Worm (Caenorhabditis elegans) whole organism, L4/young adult: ENCODE data around the gene srg-45.

Source experiments
- W03F9.2 ChIP-seq: fragments of 150-350 bp; optimal IDR thresholded peaks from 2 replicates; lab custom pipeline; 2014; ENCODE audit warnings: missing biosample characterization, missing genetic modification characterization
- dao-5 ChIP-seq: sonication (generic microtip); optimal IDR thresholded peaks from 2 replicates; lab custom pipeline; 2016; ENCODE audit warnings: missing genotype, missing genetic modification characterization, moderate library complexity, missing compliant biosample characterization
- him-1 ChIP-seq: sonication (generic microtip); optimal IDR thresholded peaks from 2 replicates; lab custom pipeline; 2016; ENCODE audit warnings: missing genotype, missing genetic modification reagents, missing genetic modification characterization, missing compliant biosample characterization

- TF ChIP-seq him-1 (no peak), dao-5 (no peak), W03F9.2 (no peak)
Observed at ce11 chrV:12305677-12306076, 1.6 kb upstream of the srg-45 start.
